Worm (Caenorhabditis elegans) whole organism, midembryonic: ENCODE data around the gene sru-1.

ENCODE experiments used
- T22C8.4 ChIP-seq: fragments of 200-800 bp; sonication (Bioruptor generic); IDR thresholded peaks from 2 replicates; pipeline ENCODE4 v1.3.6; 2022; ENCODE audit warnings: missing genetic modification characterization, missing compliant biosample characterization
- cog-1 ChIP-seq: sonication (generic microtip); optimal IDR thresholded peaks from 2 replicates; lab custom pipeline; 2016; ENCODE audit warnings: missing genetic modification characterization, missing compliant biosample characterization
- flt-1 ChIP-seq: fragments of 200-800 bp; sonication (Bioruptor generic); IDR thresholded peaks from 2 replicates; pipeline ENCODE4 v1.3.6; 2022; ENCODE audit warnings: missing genetic modification characterization, missing compliant biosample characterization
- klf-2 ChIP-seq: fragments of 200-800 bp; sonication (Bioruptor generic); conservative IDR thresholded peaks from 2 replicates; pipeline ENCODE4 v1.3.6; 2022; ENCODE audit warnings: missing genetic modification reagents, missing genetic modification characterization, missing compliant biosample characterization
- med-1 ChIP-seq: sonication (generic microtip); optimal IDR thresholded peaks from 2 replicates; lab custom pipeline; 2017; ENCODE audit warnings: missing genetic modification characterization, mild to moderate bottlenecking, missing compliant biosample characterization, antibody characterized with exemption, missing genetic modification reagents; ENCODE audit not compliant: insufficient read depth
- ref-1 ChIP-seq: fragments of 200-800 bp; sonication (Bioruptor generic); conservative IDR thresholded peaks from 2 replicates; pipeline ENCODE4 v1.3.6; 2022; ENCODE audit warnings: missing genetic modification reagents, missing genetic modification characterization, missing compliant biosample characterization
- tab-1 ChIP-seq: fragments of 200-800 bp; sonication (Bioruptor generic); IDR thresholded peaks from 2 replicates; pipeline ENCODE4 v1.3.6; 2022; ENCODE audit warnings: missing genetic modification characterization, missing compliant biosample characterization
- ztf-23 ChIP-seq: fragments of 200-800 bp; sonication (Bioruptor generic); IDR thresholded peaks from 2 replicates; pipeline ENCODE4 v1.3.6; 2022; ENCODE audit warnings: missing genetic modification reagents, missing genetic modification characterization, missing compliant biosample characterization
- ztf-29 ChIP-seq: fragments of 200-800 bp; sonication (Bioruptor generic); IDR thresholded peaks from 2 replicates; pipeline ENCODE4 v1.3.6; 2022; ENCODE audit warnings: missing genetic modification reagents, missing genetic modification characterization, missing compliant biosample characterization

The sru-1 gene

ce11 chrIV:9451816-9452215 lies 36.6 kb upstream of the sru-1 start:
- no peak for TF ChIP-seq med-1 (GFP tag; lab: Kevin White, UChicago)
- TF ChIP-seq ztf-23 (GFP tag; lab: Robert Waterston, UW): no peak
- TF ChIP-seq tab-1 (GFP tag; lab: Robert Waterston, UW): no peak
- no peak for TF ChIP-seq ref-1 (GFP tag; lab: Robert Waterston, UW)
- TF ChIP-seq ztf-29: no peak
- no peak for TF ChIP-seq T22C8.4
- no peak for TF ChIP-seq cog-1
- no peak for TF ChIP-seq klf-2 (GFP tag; lab: Robert Waterston, UW)
- TF ChIP-seq flt-1 (GFP tag; lab: Robert Waterston, UW): no peak

ce11 chrIV:9457400-9457799 lies 31.0 kb upstream of the sru-1 start, which contains the start of gene cutl-17:
Gene cutl-17, minus strand, starts transcription at chrIV:9457500.
- TF ChIP-seq klf-2 (GFP tag; lab: Robert Waterston, UW) (no peak), T22C8.4 (no peak), tab-1 (GFP tag; lab: Robert Waterston, UW) (no peak), med-1 (GFP tag; lab: Kevin White, UChicago) (no peak), ztf-23 (GFP tag; lab: Robert Waterston, UW) (no peak), ztf-29 (no peak), cog-1 (no peak), flt-1 (GFP tag; lab: Robert Waterston, UW) (no peak), ref-1 (GFP tag; lab: Robert Waterston, UW) (no peak)

- no peak for TF ChIP-seq klf-2 (GFP tag; lab: Robert Waterston, UW)
- TF ChIP-seq med-1 (GFP tag; lab: Kevin White, UChicago): no peak
Measured at ce11 chrIV:9459224-9459781, 29.1 kb upstream of the sru-1 start, which contains the start of gene copb-2. Gene copb-2, plus strand, starts transcription at chrIV:9459731.

- TF ChIP-seq ztf-23 (GFP tag; lab: Robert Waterston, UW) (no peak), flt-1 (GFP tag; lab: Robert Waterston, UW) (0 out of 2 replicates have a peak, but pooled peaks have one; percentile 15)
Measured at ce11 chrIV:9464345-9464783, 24.1 kb upstream of the sru-1 start.

- TF ChIP-seq tab-1 (GFP tag; lab: Robert Waterston, UW): no peak
- TF ChIP-seq flt-1 (GFP tag; lab: Robert Waterston, UW): no peak
- TF ChIP-seq med-1 (GFP tag; lab: Kevin White, UChicago): no peak
- TF ChIP-seq ztf-23 (GFP tag; lab: Robert Waterston, UW): no peak
- TF ChIP-seq cog-1: no peak
- no peak for TF ChIP-seq ztf-29
- TF ChIP-seq klf-2 (GFP tag; lab: Robert Waterston, UW): no peak
- TF ChIP-seq ref-1 (GFP tag; lab: Robert Waterston, UW): no peak
- no peak for TF ChIP-seq T22C8.4
Measured at ce11 chrIV:9467418-9467817, 21.0 kb upstream of the sru-1 start, which contains the start of gene F38E11.6. Gene F38E11.6, minus strand, starts transcription at chrIV:9467518.

ce11 chrIV:9469293-9469692 lies 19.1 kb upstream of the sru-1 start:
- no peak for TF ChIP-seq klf-2 (GFP tag; lab: Robert Waterston, UW)
- TF ChIP-seq ztf-23 (GFP tag; lab: Robert Waterston, UW): no peak
- no peak for TF ChIP-seq ref-1 (GFP tag; lab: Robert Waterston, UW)
- no peak for TF ChIP-seq T22C8.4
- no peak for TF ChIP-seq cog-1
- TF ChIP-seq med-1 (GFP tag; lab: Kevin White, UChicago): no peak
- no peak for TF ChIP-seq flt-1 (GFP tag; lab: Robert Waterston, UW)
- TF ChIP-seq tab-1 (GFP tag; lab: Robert Waterston, UW): no peak
- no peak for TF ChIP-seq ztf-29

- TF ChIP-seq cog-1: peak; percentile 58
- peak; percentile 95 for TF ChIP-seq T22C8.4
- peak; percentile 99 for TF ChIP-seq flt-1 (GFP tag; lab: Robert Waterston, UW)
- TF ChIP-seq tab-1 (GFP tag; lab: Robert Waterston, UW): peak; percentile 98
- TF ChIP-seq ztf-23 (GFP tag; lab: Robert Waterston, UW): peak; percentile 96
- no peak; the same call in 1 of the 2 replicates for TF ChIP-seq klf-2 (GFP tag; lab: Robert Waterston, UW)
- TF ChIP-seq ref-1 (GFP tag; lab: Robert Waterston, UW): peak; percentile 95
- no peak; the same call in 1 of the 2 replicates for TF ChIP-seq ztf-29
- peak; percentile 89 for TF ChIP-seq med-1 (GFP tag; lab: Kevin White, UChicago)
Measured at ce11 chrIV:9477135-9477928, 11.1 kb upstream of the sru-1 start, which contains the start of gene wrt-3. Gene wrt-3, minus strand, starts transcription at chrIV:9477456.

ce11 chrIV:9480936-9481335 lies 7.5 kb upstream of the sru-1 start, which contains the start of gene cng-3:
Gene cng-3, minus strand, starts transcription at chrIV:9481037.
- TF ChIP-seq ref-1 (GFP tag; lab: Robert Waterston, UW): no peak
- no peak for TF ChIP-seq cog-1
- TF ChIP-seq klf-2 (GFP tag; lab: Robert Waterston, UW): no peak
- TF ChIP-seq flt-1 (GFP tag; lab: Robert Waterston, UW): no peak
- TF ChIP-seq T22C8.4: no peak
- no peak for TF ChIP-seq med-1 (GFP tag; lab: Kevin White, UChicago)
- TF ChIP-seq tab-1 (GFP tag; lab: Robert Waterston, UW): no peak

ce11 chrIV:9485040-9485439 lies 3.4 kb upstream of the sru-1 start, which contains the start of gene gadr-2:
Gene gadr-2, minus strand, starts transcription at chrIV:9485140.
- TF ChIP-seq med-1 (GFP tag; lab: Kevin White, UChicago) (no peak), ztf-29 (no peak), T22C8.4 (no peak), ztf-23 (GFP tag; lab: Robert Waterston, UW) (no peak), cog-1 (no peak), klf-2 (GFP tag; lab: Robert Waterston, UW) (no peak), flt-1 (GFP tag; lab: Robert Waterston, UW) (no peak), ref-1 (GFP tag; lab: Robert Waterston, UW) (no peak)
